Fruit fly (Drosophila melanogaster) S2 (cell line): ENCODE data around the gene jdp.

Experiments used
- CG8478 ChIP-seq: fragments of >200 bp; optimal IDR thresholded peaks from 2 replicates; lab custom pipeline; 2018
- CTCF ChIP-seq, 2 experiments: fragments of >200 bp; optimal IDR thresholded peaks; 2 replicates each; lab custom pipeline; 2018

- TF ChIP-seq CG8478 (lab: Kevin White, UChicago), result no peak
- no peak for TF ChIP-seq CTCF (optimal IDR thresholded peaks at IDR 0.05; lab: Kevin White, UChicago)
These were observed 13.4 kb upstream of the jdp start for dm6 chr3R:30540196-30540595.
